Fruit fly (Drosophila melanogaster): Measurements from ENCODE around the gene rt.

- peak; percentile 88 for TF ChIP-seq psq (GFP tag; optimal IDR thresholded peaks at IDR 0.05)
- TF ChIP-seq jim (GFP tag; optimal IDR thresholded peaks at IDR 0.05), result no peak
- TF ChIP-seq usp (GFP tag; optimal IDR thresholded peaks at IDR 0.05), result no peak
These were observed 25.4 kb downstream of the rt start, which contains the start of the genes CG7394 and Mob2 for dm6 chr3L:11561946-11562760.
